Worm (Caenorhabditis elegans) whole organism, L1 larva: ENCODE data around the gene Y39A1C.1.

Experiments used
- F16B12.6 ChIP-seq: fragments of 150-350 bp; optimal IDR thresholded peaks from 2 replicates; lab custom pipeline; 2014; ENCODE audit warnings: missing biosample characterization, missing genetic modification characterization
- blmp-1 ChIP-seq: fragments of 150-350 bp; optimal IDR thresholded peaks from 2 replicates; lab custom pipeline; 2014; ENCODE audit warnings: missing biosample characterization, missing genetic modification characterization
- ceh-82 ChIP-seq, 3 experiments: fragments of 150-350 bp in 1 of 3; sonication (generic microtip) in 2 of 3; optimal IDR thresholded peaks; 2 replicates each; lab custom pipeline; 2014 to 2017; ENCODE audit warnings: missing biosample characterization in 3 of 3, missing genetic modification characterization in 3 of 3
- ets-5 ChIP-seq: fragments of 200-800 bp; sonication (Bioruptor generic); IDR thresholded peaks from 2 replicates; pipeline ENCODE4 v1.3.6; 2022; ENCODE audit warnings: missing genetic modification characterization, missing compliant biosample characterization
- fos-1 ChIP-seq: fragments of 150-350 bp; optimal IDR thresholded peaks from 2 replicates; lab custom pipeline; 2014; ENCODE audit warnings: missing biosample characterization, missing genetic modification characterization
- lin-15B ChIP-seq: fragments of 150-350 bp; sonication (generic microtip); optimal IDR thresholded peaks from 3 replicates; lab custom pipeline; 2014; ENCODE audit warnings: missing biosample characterization, missing genetic modification characterization
- lsy-2 ChIP-seq, 2 experiments: fragments of 150-350 bp; optimal IDR thresholded peaks; 2 replicates each; lab custom pipeline; 2014; ENCODE audit warnings: missing biosample characterization in 2 of 2, missing genetic modification characterization in 2 of 2
- nhr-76 ChIP-seq: sonication (generic microtip); optimal IDR thresholded peaks from 2 replicates; lab custom pipeline; 2017; ENCODE audit warnings: missing biosample characterization, missing genetic modification characterization
- nhr-85 ChIP-seq: sonication (generic microtip); peaks from one replicate; lab custom pipeline; 2016; ENCODE audit warnings: missing genetic modification characterization, inconsistent platforms, missing compliant biosample characterization
- sox-4 ChIP-seq: sonication (generic microtip); optimal IDR thresholded peaks from 2 replicates; lab custom pipeline; 2016; ENCODE audit warnings: missing genetic modification characterization, missing compliant biosample characterization
- unc-62 ChIP-seq: fragments of 150-350 bp; optimal IDR thresholded peaks from 2 replicates; lab custom pipeline; 2014; ENCODE audit warnings: missing biosample characterization, missing genetic modification reagents, missing genetic modification characterization
- zag-1 ChIP-seq: fragments of 150-350 bp; optimal IDR thresholded peaks from 2 replicates; lab custom pipeline; 2014; ENCODE audit warnings: missing biosample characterization, missing genetic modification characterization
- ztf-11 ChIP-seq, 2 experiments: sonication (generic microtip); optimal IDR thresholded peaks; 2 replicates each; lab custom pipeline; 2016 to 2017; ENCODE audit warnings: missing genetic modification characterization in 2 of 2, missing biosample characterization in 1 of 2, missing compliant biosample characterization in 1 of 2

- no peak for TF ChIP-seq lsy-2 (tag; optimal IDR thresholded peaks at IDR 0.05; lab: Kevin White, UChicago)
- TF ChIP-seq nhr-85, result no peak
- no peak for TF ChIP-seq nhr-76 (tag; lab: Kevin White, UChicago)
- TF ChIP-seq ets-5 (GFP tag; lab: Robert Waterston, UW), result no peak
- no peak for TF ChIP-seq lin-15B
- no peak for TF ChIP-seq fos-1 (tag; lab: Kevin White, UChicago)
- TF ChIP-seq ztf-11 (tag; optimal IDR thresholded peaks at IDR 0.05; lab: Kevin White, UChicago), result no peak
- no peak for TF ChIP-seq unc-62 (GFP tag; lab: Kevin White, UChicago)
- TF ChIP-seq zag-1, result no peak
- no peak for TF ChIP-seq sox-4 (tag; lab: Kevin White, UChicago)
- no peak for TF ChIP-seq ceh-82 (tag; optimal IDR thresholded peaks at IDR 0.05; lab: Kevin White, UChicago)
- TF ChIP-seq blmp-1 (tag; lab: Kevin White, UChicago), result no peak
- no peak for TF ChIP-seq F16B12.6 (tag; lab: Kevin White, UChicago)
Observed at ce11 chrIII:10825088-10825487, 30.2 kb upstream of the Y39A1C.1 start.
